Worm (Caenorhabditis elegans) whole organism, mixed stage, embryonic: ENCODE measurements around the gene C24G6.8.

Experiments
- ceh-43 ChIP-seq: fragments of 200-800 bp; sonication (Bioruptor generic); optimal IDR thresholded peaks from 2 replicates; lab custom pipeline; 2018; ENCODE audit warnings: mild to moderate bottlenecking, missing genetic modification characterization, moderate library complexity, missing compliant biosample characterization
- elt-3 ChIP-seq: fragments of 150-350 bp; optimal IDR thresholded peaks from 2 replicates; lab custom pipeline; 2014; ENCODE audit warnings: missing biosample characterization, missing genetic modification characterization
- ham-2 ChIP-seq: fragments of 200-800 bp; sonication (Bioruptor generic); optimal IDR thresholded peaks from 2 replicates; lab custom pipeline; 2018; ENCODE audit warnings: mild to moderate bottlenecking, missing genetic modification characterization, missing compliant biosample characterization
- lin-13 ChIP-seq: fragments of 150-350 bp; optimal IDR thresholded peaks from 2 replicates; lab custom pipeline; 2014; ENCODE audit warnings: missing biosample characterization, missing genetic modification characterization
- lsy-2 ChIP-seq: fragments of 150-350 bp; optimal IDR thresholded peaks from 2 replicates; lab custom pipeline; 2014; ENCODE audit warnings: missing biosample characterization, missing genetic modification characterization
- mab-5 ChIP-seq: fragments of 150-350 bp; optimal IDR thresholded peaks from 2 replicates; lab custom pipeline; 2014; ENCODE audit warnings: missing biosample characterization, missing genetic modification characterization
- mep-1 ChIP-seq: fragments of 150-350 bp; optimal IDR thresholded peaks from 2 replicates; lab custom pipeline; 2017; ENCODE audit warnings: missing biosample characterization, missing genetic modification reagents, missing genetic modification characterization, inconsistent platforms
- nhr-12 ChIP-seq: fragments of 150-350 bp; optimal IDR thresholded peaks from 2 replicates; lab custom pipeline; 2014; ENCODE audit warnings: missing biosample characterization, missing genetic modification characterization
- nhr-237 ChIP-seq: fragments of 150-350 bp; optimal IDR thresholded peaks from 2 replicates; lab custom pipeline; 2014; ENCODE audit warnings: missing biosample characterization, missing genetic modification characterization
- nhr-28 ChIP-seq: fragments of 150-350 bp; optimal IDR thresholded peaks from 2 replicates; lab custom pipeline; 2014; ENCODE audit warnings: missing biosample characterization, missing genetic modification characterization
- nhr-76 ChIP-seq: sonication (generic microtip); optimal IDR thresholded peaks from 2 replicates; lab custom pipeline; 2017; ENCODE audit warnings: missing biosample characterization, missing genetic modification characterization
- unc-39 ChIP-seq: fragments of 150-350 bp; optimal IDR thresholded peaks from 2 replicates; lab custom pipeline; 2014; ENCODE audit warnings: missing biosample characterization, missing genetic modification characterization
- unc-62 ChIP-seq: fragments of 150-350 bp; optimal IDR thresholded peaks from 2 replicates; lab custom pipeline; 2014; ENCODE audit warnings: missing biosample characterization, missing genetic modification reagents, missing genetic modification characterization
- ztf-11 ChIP-seq: fragments of 150-350 bp; optimal IDR thresholded peaks from 2 replicates; lab custom pipeline; 2014; ENCODE audit warnings: missing biosample characterization, missing genetic modification characterization

DNA sequence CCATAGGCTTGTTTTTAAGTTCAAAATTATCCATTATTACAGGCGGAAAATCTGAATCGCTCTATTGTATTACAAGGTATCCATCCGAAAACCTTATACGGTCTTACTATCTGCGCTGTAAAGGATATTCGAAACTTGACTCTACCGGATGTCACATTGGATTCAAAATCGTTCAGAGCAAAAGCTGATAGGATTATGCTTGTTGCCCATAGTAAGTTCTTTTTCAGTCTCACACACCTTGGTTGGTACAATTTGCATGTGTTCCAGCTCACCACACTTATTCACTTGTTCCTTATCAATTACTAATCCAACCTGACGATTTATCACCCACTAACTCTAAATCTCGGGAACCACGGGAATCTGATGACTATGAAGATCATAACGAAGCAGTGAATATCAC lies 8.0 kb downstream of the C24G6.8 start:
- no peak for TF ChIP-seq unc-62 (GFP tag; lab: Kevin White, UChicago)
- no peak for TF ChIP-seq ceh-43
- TF ChIP-seq ham-2 (GFP tag; lab: Kevin White, UChicago), result no peak
- TF ChIP-seq lsy-2 (tag; lab: Kevin White, UChicago), result no peak
- TF ChIP-seq lin-13 (tag; lab: Kevin White, UChicago), result no peak
- no peak for TF ChIP-seq nhr-76 (tag; lab: Kevin White, UChicago)
- TF ChIP-seq elt-3, result no peak
- no peak for TF ChIP-seq unc-39
- TF ChIP-seq mep-1 (tag; lab: Kevin White, UChicago), result no peak
- TF ChIP-seq ztf-11 (tag; lab: Kevin White, UChicago), result no peak
- TF ChIP-seq nhr-28 (tag; lab: Kevin White, UChicago), result no peak
- no peak for TF ChIP-seq mab-5 (tag; lab: Kevin White, UChicago)
- TF ChIP-seq nhr-12, result no peak
- no peak for TF ChIP-seq nhr-237 (tag; lab: Kevin White, UChicago)
